Fruit fly (Drosophila melanogaster) S2 (cell line): ENCODE results near the gene CG9933.

ENCODE experiments used
- CG8478 ChIP-seq: fragments of >200 bp; optimal IDR thresholded peaks from 2 replicates; lab custom pipeline; 2018
- CTCF ChIP-seq, 2 experiments: fragments of >200 bp; optimal IDR thresholded peaks; 2 replicates each; lab custom pipeline; 2018

- no peak for TF ChIP-seq CG8478
- TF ChIP-seq CTCF (optimal IDR thresholded peaks at IDR 0.05; lab: Kevin White, UChicago), result no peak
Measured at dm6 chr2L:12985043-12985442, 36.1 kb downstream of the CG9933 start.
